Fruit fly (Drosophila melanogaster) whole organism, adult: Measurements from ENCODE around the gene JMJD6.

Source experiments
- CG11617 ChIP-seq: fragments of 200-800 bp; sonication (Bioruptor generic); optimal IDR thresholded peaks from 2 replicates; lab custom pipeline; 2017; ENCODE audit warnings: mild to moderate bottlenecking, missing biosample characterization, missing genetic modification reagents, missing genetic modification characterization
- CG12768 ChIP-seq: fragments of 200-800 bp; sonication (Bioruptor generic); optimal IDR thresholded peaks from 2 replicates; lab custom pipeline; 2017; ENCODE audit warnings: missing biosample characterization, missing genetic modification characterization, mild to moderate bottlenecking, moderate library complexity, missing genetic modification reagents
- CG14711 ChIP-seq: fragments of 200-800 bp; sonication (Bioruptor generic); optimal IDR thresholded peaks from 2 replicates; lab custom pipeline; 2018; ENCODE audit warnings: missing biosample characterization, mild to moderate bottlenecking, missing genetic modification characterization, moderate library complexity
- CG1620 ChIP-seq: fragments of 200-800 bp; sonication (Bioruptor generic); optimal IDR thresholded peaks from 2 replicates; lab custom pipeline; 2016; ENCODE audit warnings: missing biosample characterization, missing genetic modification characterization
- CG33017 ChIP-seq: fragments of 200-800 bp; sonication (Bioruptor generic); optimal IDR thresholded peaks from 2 replicates; lab custom pipeline; 2018; ENCODE audit warnings: missing biosample characterization, mild to moderate bottlenecking, missing genetic modification characterization, moderate library complexity
- CG5204 ChIP-seq: fragments of 200-800 bp; sonication (Bioruptor generic); optimal IDR thresholded peaks from 2 replicates; lab custom pipeline; 2016; ENCODE audit warnings: missing biosample characterization, missing genetic modification characterization
- CG7045 ChIP-seq: fragments of 200-800 bp; sonication (Bioruptor generic); optimal IDR thresholded peaks from 2 replicates; lab custom pipeline; 2017; ENCODE audit warnings: missing biosample characterization, mild to moderate bottlenecking, missing genetic modification characterization
- CG7101 ChIP-seq: fragments of 200-800 bp; sonication (Bioruptor generic); optimal IDR thresholded peaks from 2 replicates; lab custom pipeline; 2018; ENCODE audit warnings: missing biosample characterization, mild to moderate bottlenecking, missing genetic modification characterization, moderate library complexity
- Clk ChIP-seq: fragments of 200-800 bp; sonication (Bioruptor generic); optimal IDR thresholded peaks from 2 replicates; lab custom pipeline; 2017; ENCODE audit warnings: missing biosample characterization, missing genetic modification characterization
- Crg-1 ChIP-seq: fragments of 200-800 bp; sonication (Bioruptor generic); optimal IDR thresholded peaks from 2 replicates; lab custom pipeline; 2016; ENCODE audit warnings: missing biosample characterization, missing genetic modification characterization
- Hr96 ChIP-seq: fragments of 200-800 bp; sonication (Bioruptor generic); optimal IDR thresholded peaks from 2 replicates; lab custom pipeline; 2016; ENCODE audit warnings: missing biosample characterization, missing genetic modification characterization
- Mnt ChIP-seq: fragments of 200-800 bp; sonication (Bioruptor generic); optimal IDR thresholded peaks from 2 replicates; lab custom pipeline; 2016; ENCODE audit warnings: missing biosample characterization, mild to moderate bottlenecking, missing genetic modification characterization
- bab1 ChIP-seq: fragments of 200-800 bp; sonication (Bioruptor generic); optimal IDR thresholded peaks from 3 replicates; lab custom pipeline; 2019; ENCODE audit warnings: missing biosample characterization, mild to moderate bottlenecking, missing genetic modification characterization, moderate library complexity
- cic ChIP-seq: fragments of 200-800 bp; sonication (Bioruptor generic); optimal IDR thresholded peaks from 2 replicates; lab custom pipeline; 2017; ENCODE audit warnings: missing biosample characterization, mild to moderate bottlenecking, missing genetic modification characterization, moderate library complexity
- cnc ChIP-seq, 2 experiments: fragments of >200 bp; optimal IDR thresholded peaks; 2 replicates each; lab custom pipeline; 2017
- kay ChIP-seq: fragments of 200-800 bp; sonication (Bioruptor generic); peaks from one replicate; lab custom pipeline; 2016; ENCODE audit warnings: missing biosample characterization, missing genetic modification characterization, borderline replicate concordance
- ovo ChIP-seq: fragments of 200-800 bp; sonication (Bioruptor generic); optimal IDR thresholded peaks from 2 replicates; lab custom pipeline; 2016; ENCODE audit warnings: missing biosample characterization, missing genetic modification characterization
- pad ChIP-seq: fragments of 200-800 bp; sonication (Bioruptor generic); optimal IDR thresholded peaks from 3 replicates; lab custom pipeline; 2017; ENCODE audit warnings: missing biosample characterization, missing genetic modification characterization, mild to moderate bottlenecking, moderate library complexity, missing genetic modification reagents
- tj ChIP-seq: fragments of 200-800 bp; sonication (Bioruptor generic); optimal IDR thresholded peaks from 3 replicates; lab custom pipeline; 2017; ENCODE audit warnings: missing biosample characterization, mild to moderate bottlenecking, missing genetic modification characterization, moderate library complexity
- toe ChIP-seq: fragments of 200-800 bp; sonication (Bioruptor generic); optimal IDR thresholded peaks from 2 replicates; lab custom pipeline; 2016; ENCODE audit warnings: missing biosample characterization, missing genetic modification characterization

JMJD6 gene

dm6 chr3R:22381735-22382134 lies 19.6 kb upstream of the JMJD6 start, which contains the start of gene Gpdh3:
TSS of gene Gpdh3 (plus strand) at chr3R:22382035.
- TF ChIP-seq ovo (GFP tag; lab: Kevin White, UChicago) = no peak
- TF ChIP-seq tj (GFP tag; lab: Kevin White, UChicago) = no peak
- no peak for TF ChIP-seq CG7101 (tag; lab: Kevin White, UChicago)
- TF ChIP-seq CG12768 (GFP tag; lab: Kevin White, UChicago) = no peak
- TF ChIP-seq CG1620 (GFP tag; lab: Kevin White, UChicago) = no peak
- TF ChIP-seq kay (GFP tag; lab: Kevin White, UChicago) = no peak
- no peak for TF ChIP-seq Clk (GFP tag; lab: Kevin White, UChicago)
- no peak for TF ChIP-seq Mnt (GFP tag; lab: Kevin White, UChicago)
- no peak for TF ChIP-seq pad

DNA sequence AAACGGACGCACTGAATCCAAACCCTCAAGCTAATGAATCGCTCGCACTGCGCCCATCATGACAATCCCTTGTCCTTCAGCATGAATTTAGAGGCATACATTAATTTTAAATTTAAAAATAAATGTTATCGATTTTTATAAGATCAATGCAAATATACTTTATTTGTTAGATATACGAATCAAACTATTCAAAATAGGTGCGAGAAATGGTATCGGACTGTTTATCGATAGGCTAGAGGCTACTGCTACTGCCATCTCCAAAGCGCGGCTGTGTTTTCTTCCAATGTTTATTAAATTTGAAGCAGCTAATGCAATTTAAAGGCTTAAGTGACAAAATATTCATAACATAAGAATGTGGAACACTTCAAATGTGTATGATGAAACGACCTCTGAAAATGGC lies 18.9 kb upstream of the JMJD6 start, which contains the start of gene CG43342:
CG43342 (plus strand) TSS at position 264 of the 400 bp plus-strand sequence.
- TF ChIP-seq CG7101 (tag; lab: Kevin White, UChicago) = peak; percentile 67
- TF ChIP-seq CG1620 (GFP tag; lab: Kevin White, UChicago) = no peak

DNA sequence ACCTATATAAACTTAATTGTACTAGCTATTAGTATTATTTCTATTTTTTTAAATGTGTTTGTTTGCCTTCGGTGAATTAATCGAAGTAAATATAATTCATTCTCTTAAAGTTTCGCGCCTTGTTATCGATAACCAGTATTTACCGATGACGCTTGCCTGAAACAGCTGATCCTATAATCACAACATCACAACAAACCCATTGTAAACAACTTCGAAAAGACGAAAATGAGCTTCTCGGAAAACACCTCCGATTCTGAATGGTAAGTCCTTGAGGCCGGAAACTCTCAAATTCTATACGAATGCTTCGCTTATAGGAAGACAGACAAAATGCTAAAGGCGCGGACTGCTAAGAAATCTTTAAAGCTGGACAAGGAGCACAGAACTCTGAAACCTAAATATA lies 17.8 kb upstream of the JMJD6 start, which contains the start of gene CG34149:
CG34149 (plus strand) TSS at position 187 of the 400 bp plus-strand sequence.
- TF ChIP-seq CG1620 (GFP tag; lab: Kevin White, UChicago) = no peak

DNA sequence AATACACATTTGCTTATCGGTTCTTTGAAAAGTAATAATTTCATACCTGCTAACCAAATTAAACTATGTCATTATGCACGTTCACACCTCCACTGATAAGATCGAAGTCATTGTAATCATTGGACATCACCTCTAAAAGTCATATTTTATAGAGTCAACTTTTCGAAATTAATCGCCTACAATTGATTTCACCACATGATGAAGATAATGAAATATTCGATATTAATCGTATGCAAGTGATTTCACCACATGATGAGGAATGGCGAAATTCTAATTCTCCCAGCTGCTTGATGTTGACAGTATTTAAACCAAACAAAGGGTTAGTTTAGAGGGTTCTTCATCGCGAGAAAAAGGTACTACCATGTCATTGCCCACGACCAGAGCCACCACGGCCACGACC lies 13.5 kb upstream of the JMJD6 start, which contains the start of gene CG18596:
CG18596 (plus strand) TSS at position 250 of the 400 bp plus-strand sequence.
- TF ChIP-seq CG14711 (tag; lab: Kevin White, UChicago) (no peak), Clk (GFP tag; lab: Kevin White, UChicago) (no peak), CG7045 (GFP tag; lab: Kevin White, UChicago) (no peak), kay (GFP tag; lab: Kevin White, UChicago) (no peak), Crg-1 (GFP tag; lab: Kevin White, UChicago) (no peak), CG5204 (GFP tag; lab: Kevin White, UChicago) (no peak), CG1620 (GFP tag; lab: Kevin White, UChicago) (no peak), tj (GFP tag; lab: Kevin White, UChicago) (no peak), cic (GFP tag; lab: Kevin White, UChicago) (no peak), CG33017 (tag; lab: Kevin White, UChicago) (no peak), cnc (optimal IDR thresholded peaks at IDR 0.05; lab: Kevin White, UChicago) (no peak), Mnt (GFP tag; lab: Kevin White, UChicago) (no peak), CG7101 (tag; lab: Kevin White, UChicago) (no peak), bab1 (GFP tag; lab: Kevin White, UChicago) (no peak), CG12768 (GFP tag; lab: Kevin White, UChicago) (no peak), Hr96 (GFP tag; lab: Kevin White, UChicago) (no peak), CG11617 (GFP tag; lab: Kevin White, UChicago) (no peak), ovo (GFP tag; lab: Kevin White, UChicago) (no peak), pad (no peak), toe (GFP tag; lab: Kevin White, UChicago) (no peak)

DNA sequence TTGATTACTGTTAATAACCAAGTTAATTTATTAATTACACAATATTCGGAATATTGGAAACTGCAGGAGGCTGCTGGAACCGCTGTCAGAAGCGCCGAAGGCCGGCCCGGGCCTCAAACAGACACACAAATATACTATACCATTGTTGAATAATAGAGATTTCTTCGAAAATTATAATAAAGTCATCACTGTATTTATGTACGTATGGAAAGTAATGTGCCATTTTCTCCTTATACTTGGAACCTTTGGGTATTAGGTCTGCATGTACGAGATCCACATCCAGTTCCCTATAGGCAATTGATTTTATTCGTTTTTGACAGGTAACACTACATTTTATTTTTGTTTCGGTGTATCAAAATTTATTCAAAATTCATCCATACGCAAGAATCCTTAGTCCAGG lies 10.4 kb upstream of the JMJD6 start, which contains the start of gene CG7069:
CG7069 (plus strand) TSS at position 301 of the 400 bp plus-strand sequence.
- TF ChIP-seq CG14711 (tag; lab: Kevin White, UChicago) = no peak
- no peak for TF ChIP-seq toe (GFP tag; lab: Kevin White, UChicago)

DNA sequence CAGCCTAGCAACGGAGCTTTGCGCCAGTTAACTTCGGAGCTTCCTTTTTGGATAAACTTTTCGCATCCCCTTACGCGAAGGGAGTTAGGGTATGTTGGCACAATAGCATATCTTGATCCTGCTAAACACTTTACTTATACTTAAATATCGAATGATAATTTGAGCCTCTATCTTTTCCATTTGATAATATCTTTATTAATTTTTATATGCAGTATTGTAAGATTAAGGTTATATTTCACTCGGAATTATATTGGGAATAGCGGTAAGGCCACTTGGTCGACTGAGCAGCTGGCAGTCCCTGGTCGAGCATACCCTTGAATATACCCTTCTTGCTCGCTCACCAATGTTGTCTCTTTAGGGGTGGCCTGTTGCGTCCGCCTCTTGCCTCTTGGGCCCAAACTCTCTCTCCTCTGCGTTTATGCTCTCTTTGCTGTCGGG lies 6.6 kb upstream of the JMJD6 start:
- TF ChIP-seq CG5204 (GFP tag; lab: Kevin White, UChicago) (no peak), CG33017 (tag; lab: Kevin White, UChicago) (peak; percentile 30), cnc (optimal IDR thresholded peaks at IDR 0.05; lab: Kevin White, UChicago) (no peak), CG7045 (GFP tag; lab: Kevin White, UChicago) (peak; percentile 53), CG11617 (GFP tag; lab: Kevin White, UChicago) (peak; percentile 19), CG7101 (tag; lab: Kevin White, UChicago) (peak; percentile 52), ovo (GFP tag; lab: Kevin White, UChicago) (no peak), CG14711 (tag; lab: Kevin White, UChicago) (no peak), tj (GFP tag; lab: Kevin White, UChicago) (no peak), kay (GFP tag; lab: Kevin White, UChicago) (peak; percentile 79), bab1 (GFP tag; lab: Kevin White, UChicago) (peak; percentile 2), Hr96 (GFP tag; lab: Kevin White, UChicago) (peak; percentile 72)

- peak; percentile 83 for TF ChIP-seq cic (GFP tag; lab: Kevin White, UChicago)
- peak; percentile 22 for TF ChIP-seq CG11617 (GFP tag; lab: Kevin White, UChicago)
- peak; percentile 24 for TF ChIP-seq CG7045 (GFP tag; lab: Kevin White, UChicago)
- TF ChIP-seq kay (GFP tag; lab: Kevin White, UChicago) = peak; percentile 60
- TF ChIP-seq CG14711 (tag; lab: Kevin White, UChicago) = no peak
- TF ChIP-seq CG33017 (tag; lab: Kevin White, UChicago) = peak; percentile 26
- no peak for TF ChIP-seq pad
These were observed 6.1 kb upstream of the JMJD6 start for dm6 chr3R:22368077-22368776.
